Worm (Caenorhabditis elegans) whole organism, midembryonic: ENCODE measurements around the gene ptb-1.

Experiments used
- T22C8.4 ChIP-seq: fragments of 200-800 bp; sonication (Bioruptor generic); IDR thresholded peaks from 2 replicates; pipeline ENCODE4 v1.3.6; 2022; ENCODE audit warnings: missing genetic modification characterization, missing compliant biosample characterization
- cog-1 ChIP-seq: sonication (generic microtip); optimal IDR thresholded peaks from 2 replicates; lab custom pipeline; 2016; ENCODE audit warnings: missing genetic modification characterization, missing compliant biosample characterization
- flt-1 ChIP-seq: fragments of 200-800 bp; sonication (Bioruptor generic); IDR thresholded peaks from 2 replicates; pipeline ENCODE4 v1.3.6; 2022; ENCODE audit warnings: missing genetic modification characterization, missing compliant biosample characterization
- klf-2 ChIP-seq: fragments of 200-800 bp; sonication (Bioruptor generic); conservative IDR thresholded peaks from 2 replicates; pipeline ENCODE4 v1.3.6; 2022; ENCODE audit warnings: missing genetic modification reagents, missing genetic modification characterization, missing compliant biosample characterization
- med-1 ChIP-seq: sonication (generic microtip); optimal IDR thresholded peaks from 2 replicates; lab custom pipeline; 2017; ENCODE audit warnings: missing genetic modification characterization, mild to moderate bottlenecking, missing compliant biosample characterization, antibody characterized with exemption, missing genetic modification reagents; ENCODE audit not compliant: insufficient read depth
- ref-1 ChIP-seq: fragments of 200-800 bp; sonication (Bioruptor generic); conservative IDR thresholded peaks from 2 replicates; pipeline ENCODE4 v1.3.6; 2022; ENCODE audit warnings: missing genetic modification reagents, missing genetic modification characterization, missing compliant biosample characterization
- tab-1 ChIP-seq: fragments of 200-800 bp; sonication (Bioruptor generic); IDR thresholded peaks from 2 replicates; pipeline ENCODE4 v1.3.6; 2022; ENCODE audit warnings: missing genetic modification characterization, missing compliant biosample characterization
- ztf-23 ChIP-seq: fragments of 200-800 bp; sonication (Bioruptor generic); IDR thresholded peaks from 2 replicates; pipeline ENCODE4 v1.3.6; 2022; ENCODE audit warnings: missing genetic modification reagents, missing genetic modification characterization, missing compliant biosample characterization
- ztf-29 ChIP-seq: fragments of 200-800 bp; sonication (Bioruptor generic); IDR thresholded peaks from 2 replicates; pipeline ENCODE4 v1.3.6; 2022; ENCODE audit warnings: missing genetic modification reagents, missing genetic modification characterization, missing compliant biosample characterization

The ptb-1 gene

DNA sequence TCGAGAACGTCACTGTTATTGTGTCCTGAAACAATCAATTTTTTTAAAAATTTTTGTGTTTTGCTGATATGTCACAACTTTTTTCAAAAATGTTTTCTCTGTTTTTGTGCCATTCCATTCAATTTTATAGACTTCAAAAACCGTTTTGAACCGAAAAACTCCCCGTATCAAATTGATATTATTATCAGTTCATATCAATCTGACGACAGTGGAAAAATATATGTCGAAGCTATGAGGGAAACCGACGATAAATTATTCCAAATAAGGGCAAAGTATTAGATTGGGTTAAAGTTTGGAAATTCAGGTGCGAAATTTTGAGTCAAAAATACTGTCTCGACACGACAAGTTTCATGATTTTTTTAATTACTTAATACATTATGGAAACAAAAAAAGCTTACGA, 19.0 kb upstream of the ptb-1 start:
- TF ChIP-seq ref-1 (no peak), med-1 (GFP tag; lab: Kevin White, UChicago) (no peak), klf-2 (GFP tag; lab: Robert Waterston, UW) (no peak), ztf-23 (GFP tag; lab: Robert Waterston, UW) (no peak), cog-1 (no peak), ztf-29 (GFP tag; lab: Robert Waterston, UW) (no peak), T22C8.4 (GFP tag; lab: Robert Waterston, UW) (no peak), flt-1 (GFP tag; lab: Robert Waterston, UW) (no peak), tab-1 (no peak)

DNA sequence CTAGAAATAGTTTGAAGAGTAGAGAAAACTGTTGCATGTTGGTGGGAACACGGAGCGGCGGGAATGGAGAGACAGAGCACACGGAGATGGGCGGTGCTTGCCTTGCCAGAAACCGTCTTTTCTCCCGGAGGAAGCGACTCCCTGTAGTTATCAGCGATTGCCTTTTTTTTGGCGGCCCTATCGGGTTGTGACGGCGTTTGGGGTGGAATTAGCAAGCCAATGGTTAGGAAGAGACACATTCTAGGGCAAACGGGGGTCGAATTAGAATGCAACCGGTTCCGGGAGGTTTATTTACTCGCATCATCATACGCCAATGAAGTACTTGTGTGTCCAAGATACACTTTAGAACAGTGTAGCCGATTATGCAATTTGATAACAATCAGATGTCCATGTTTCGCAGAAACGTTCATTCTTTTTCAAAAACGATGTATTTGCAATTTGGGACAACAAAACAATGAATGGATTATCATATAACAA, 17.7 kb upstream of the ptb-1 start, which contains the start of gene lact-3:
lact-3 (minus strand) TSS at position 51 of the 477 bp plus-strand sequence.
- TF ChIP-seq ztf-29 (GFP tag; lab: Robert Waterston, UW): no peak
- TF ChIP-seq med-1 (GFP tag; lab: Kevin White, UChicago): no peak
- TF ChIP-seq flt-1 (GFP tag; lab: Robert Waterston, UW): no peak
- TF ChIP-seq tab-1: no peak
- TF ChIP-seq ref-1: no peak
- TF ChIP-seq T22C8.4 (GFP tag; lab: Robert Waterston, UW): no peak
- TF ChIP-seq klf-2 (GFP tag; lab: Robert Waterston, UW): no peak

DNA sequence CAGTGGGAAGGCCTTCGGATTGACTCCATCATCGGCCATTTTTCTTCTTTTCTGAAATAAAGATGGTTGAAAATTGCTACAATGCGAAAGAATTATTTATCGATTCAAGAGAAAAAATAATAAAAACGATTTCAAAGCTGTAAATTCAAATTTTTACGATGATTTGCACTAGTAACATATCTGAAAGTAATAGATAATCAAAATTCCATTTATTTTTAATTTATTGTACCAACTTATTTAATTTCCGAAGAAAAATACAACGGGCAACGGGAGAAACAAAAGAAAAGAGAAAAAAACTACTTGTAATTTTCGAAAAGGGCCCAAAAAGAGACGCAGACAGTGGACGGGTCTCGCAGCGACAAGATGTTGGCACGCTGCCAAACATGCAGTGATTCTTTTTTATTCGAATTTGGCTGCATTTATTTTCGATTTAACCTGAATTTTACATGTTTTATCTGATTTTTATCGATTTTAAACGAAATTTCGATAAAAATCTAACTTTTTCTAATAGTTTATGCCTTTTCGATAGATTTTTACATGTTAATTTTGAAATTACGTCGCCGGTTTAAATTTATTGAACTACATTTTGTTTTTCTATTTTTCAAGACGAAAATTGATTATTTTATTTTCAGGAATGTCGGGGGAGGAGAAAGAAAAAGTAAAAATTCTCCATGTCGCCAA, 16.7 kb upstream of the ptb-1 start, which contains the start of the genes snu-13 and rsp-7:
snu-13 (minus strand) TSS at position 51 of the 681 bp plus-strand sequence.
rsp-7 (plus strand) TSS at position 631 of the 681 bp plus-strand sequence.
- peak; percentile 45 for TF ChIP-seq cog-1
- TF ChIP-seq T22C8.4 (GFP tag; lab: Robert Waterston, UW): no peak

DNA sequence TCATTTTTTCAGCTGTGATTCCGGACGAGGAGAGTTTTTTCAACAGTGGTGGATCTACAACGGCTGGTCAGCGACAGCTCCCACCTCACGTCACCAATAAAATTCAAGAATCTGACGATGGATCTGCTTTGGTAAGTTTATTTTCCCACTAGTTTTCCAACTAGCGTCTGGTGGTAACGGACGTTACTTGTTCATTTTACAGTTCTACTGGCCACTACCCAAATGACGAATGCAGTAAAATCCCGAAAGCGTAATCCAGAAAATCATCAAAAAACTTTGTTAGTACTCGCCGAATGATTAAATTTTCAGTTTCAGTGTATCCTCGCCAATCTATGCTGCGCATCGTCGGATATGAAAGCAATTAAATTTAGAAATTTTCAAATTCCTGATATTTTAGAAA, 15.8 kb upstream of the ptb-1 start:
- TF ChIP-seq T22C8.4 (GFP tag; lab: Robert Waterston, UW) (no peak), ztf-29 (GFP tag; lab: Robert Waterston, UW) (no peak), ztf-23 (GFP tag; lab: Robert Waterston, UW) (no peak), cog-1 (no peak), flt-1 (GFP tag; lab: Robert Waterston, UW) (no peak), klf-2 (GFP tag; lab: Robert Waterston, UW) (no peak), med-1 (GFP tag; lab: Kevin White, UChicago) (no peak), tab-1 (no peak), ref-1 (no peak)

DNA sequence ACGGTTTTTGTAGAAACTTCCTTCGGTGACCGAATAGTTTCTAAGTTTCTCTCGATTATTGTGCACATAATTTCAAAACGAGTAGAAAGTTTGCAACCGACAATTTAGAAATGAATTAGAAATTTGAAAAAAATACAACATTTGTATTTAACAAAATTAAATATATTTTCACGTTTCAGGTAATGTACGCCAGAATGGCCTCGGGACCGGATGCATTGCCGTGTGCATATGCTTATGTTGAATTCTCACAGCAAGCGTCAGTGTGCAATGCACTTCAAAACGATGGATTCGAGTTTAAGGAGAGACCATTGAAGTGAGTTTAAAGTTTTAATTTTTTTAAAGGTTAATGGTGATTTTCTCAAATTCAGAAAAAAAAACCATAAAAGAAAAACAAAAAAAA, 14.5 kb upstream of the ptb-1 start, which contains the start of gene marc-2:
marc-2 (minus strand) TSS at position 101 of the 400 bp plus-strand sequence.
- TF ChIP-seq T22C8.4 (GFP tag; lab: Robert Waterston, UW): no peak
- TF ChIP-seq tab-1: no peak
- no peak for TF ChIP-seq med-1 (GFP tag; lab: Kevin White, UChicago)
- TF ChIP-seq ztf-23 (GFP tag; lab: Robert Waterston, UW): no peak
- TF ChIP-seq klf-2 (GFP tag; lab: Robert Waterston, UW): no peak
- TF ChIP-seq ref-1: no peak
- no peak for TF ChIP-seq flt-1 (GFP tag; lab: Robert Waterston, UW)
- no peak for TF ChIP-seq cog-1
- no peak for TF ChIP-seq ztf-29 (GFP tag; lab: Robert Waterston, UW)

DNA sequence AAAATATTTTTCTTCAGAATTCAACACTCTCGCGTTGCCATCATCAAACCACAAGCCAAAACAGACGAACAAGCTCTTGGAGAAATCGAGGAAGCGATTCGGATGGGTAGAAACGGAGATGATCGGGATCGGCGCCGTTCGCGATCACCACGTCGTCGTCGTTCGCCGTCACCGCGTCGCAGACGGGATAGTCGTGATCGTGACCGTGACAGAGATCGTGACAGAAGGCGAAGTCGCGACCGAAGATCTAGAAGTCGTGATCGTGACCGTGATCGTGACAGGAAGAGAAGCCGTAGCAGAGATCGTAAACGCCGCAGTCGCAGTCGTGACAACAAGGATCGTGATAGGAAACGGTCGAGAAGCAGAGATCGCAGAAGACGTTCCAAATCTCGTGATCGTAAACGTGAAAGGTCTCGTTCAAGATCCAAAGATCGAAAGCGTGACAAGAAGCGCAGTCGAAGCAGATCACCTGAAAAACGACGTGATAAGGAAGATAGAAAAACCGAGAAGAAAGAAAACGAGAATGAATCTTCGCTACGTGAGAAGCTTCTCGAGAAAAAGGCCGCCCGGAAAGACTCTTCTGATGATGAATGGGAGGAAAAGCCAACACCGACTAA, 13.8 kb upstream of the ptb-1 start:
- TF ChIP-seq ztf-29 (GFP tag; lab: Robert Waterston, UW) (no peak), tab-1 (no peak), ref-1 (no peak), T22C8.4 (GFP tag; lab: Robert Waterston, UW) (no peak), ztf-23 (GFP tag; lab: Robert Waterston, UW) (no peak), med-1 (GFP tag; lab: Kevin White, UChicago) (no peak), flt-1 (GFP tag; lab: Robert Waterston, UW) (no peak), klf-2 (GFP tag; lab: Robert Waterston, UW) (no peak), cog-1 (no peak)

DNA sequence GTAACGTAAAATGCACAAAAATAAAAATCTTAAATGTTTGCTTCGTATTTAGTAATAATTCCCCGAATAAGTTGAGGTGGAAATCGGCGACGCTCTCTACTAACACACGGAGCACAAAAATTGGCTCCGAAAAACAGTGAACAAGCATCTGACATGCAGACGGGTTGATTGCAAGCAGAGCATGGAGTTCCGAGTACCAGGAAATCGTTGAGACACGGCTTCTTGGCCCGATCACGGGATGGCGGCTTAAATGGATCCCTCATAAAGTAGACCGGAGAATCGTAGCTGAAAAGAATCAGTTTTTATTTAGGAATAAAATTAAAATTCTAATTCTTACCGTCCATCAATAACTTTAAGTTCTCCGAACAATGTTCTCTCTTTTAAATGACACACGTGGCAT, 13.1 kb upstream of the ptb-1 start:
- TF ChIP-seq ref-1 (no peak), flt-1 (GFP tag; lab: Robert Waterston, UW) (0 out of 2 replicates have a peak, but pooled peaks have one; percentile 35), tab-1 (no peak), klf-2 (GFP tag; lab: Robert Waterston, UW) (no peak), ztf-29 (GFP tag; lab: Robert Waterston, UW) (no peak), med-1 (GFP tag; lab: Kevin White, UChicago) (no peak), T22C8.4 (GFP tag; lab: Robert Waterston, UW) (no peak), ztf-23 (GFP tag; lab: Robert Waterston, UW) (no peak), cog-1 (no peak)

DNA sequence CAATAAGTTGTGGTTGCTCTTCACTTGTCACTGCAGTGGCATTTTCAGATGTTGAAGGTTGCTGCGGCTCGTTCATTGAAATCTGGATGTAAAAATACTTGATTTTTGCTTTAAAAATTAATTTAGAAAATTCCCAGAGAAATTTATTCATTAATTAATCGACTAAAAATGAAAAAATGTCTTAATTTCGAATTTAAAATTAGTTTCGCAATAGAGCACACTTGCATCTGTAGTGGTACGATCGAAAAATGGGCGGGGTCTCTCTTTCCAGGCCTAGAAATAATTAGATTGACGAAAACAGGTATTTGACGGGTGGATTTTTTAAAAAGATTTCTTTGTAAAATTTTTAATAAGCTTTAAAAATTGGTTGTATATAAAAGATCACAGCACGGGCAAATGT, 12.7 kb upstream of the ptb-1 start, which contains the start of gene D2089.8:
D2089.8 (minus strand) TSS at position 84 of the 400 bp plus-strand sequence.
- TF ChIP-seq ref-1 (no peak), ztf-29 (GFP tag; lab: Robert Waterston, UW) (no peak)

DNA sequence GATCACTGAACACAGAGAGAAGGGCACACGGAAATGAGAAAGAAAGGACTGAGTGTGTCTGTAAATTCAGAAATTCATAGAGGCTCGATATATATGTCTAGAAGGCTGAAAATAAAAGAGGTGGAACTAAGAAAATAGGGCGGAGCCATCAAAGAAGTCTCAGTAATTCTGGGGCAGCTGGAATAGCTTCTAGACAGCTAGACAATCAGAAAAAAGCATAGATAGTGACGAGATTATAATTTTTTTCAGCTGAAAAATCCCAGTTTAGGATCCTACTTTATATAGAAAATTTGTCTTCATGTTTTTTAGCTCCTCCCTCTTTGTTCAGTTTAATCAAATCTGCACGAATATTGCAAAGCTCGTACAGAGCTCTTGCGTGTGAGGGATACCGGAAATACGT, 10.4 kb upstream of the ptb-1 start, which contains the start of gene D2089.3:
D2089.3 (minus strand) TSS at position 101 of the 400 bp plus-strand sequence.
- TF ChIP-seq tab-1 (no peak), klf-2 (GFP tag; lab: Robert Waterston, UW) (no peak), ztf-23 (GFP tag; lab: Robert Waterston, UW) (no peak), ztf-29 (GFP tag; lab: Robert Waterston, UW) (no peak), flt-1 (GFP tag; lab: Robert Waterston, UW) (no peak), cog-1 (no peak), ref-1 (no peak), med-1 (GFP tag; lab: Kevin White, UChicago) (no peak), T22C8.4 (GFP tag; lab: Robert Waterston, UW) (no peak)
